Worm (Caenorhabditis elegans) whole organism, mixed stage, embryonic: ENCODE results near the gene cubn-1.

Experiments
- M03D4.4 ChIP-seq: sonication (generic microtip); optimal IDR thresholded peaks from 2 replicates; lab custom pipeline; 2017; ENCODE audit warnings: mild to moderate bottlenecking, missing genetic modification characterization, missing compliant biosample characterization
- bed-3 ChIP-seq: fragments of 200-800 bp; sonication (Bioruptor generic); optimal IDR thresholded peaks from 3 replicates; lab custom pipeline; 2018; ENCODE audit warnings: mild to moderate bottlenecking, missing genetic modification characterization, moderate library complexity, missing compliant biosample characterization
- blmp-1 ChIP-seq: fragments of 150-350 bp; optimal IDR thresholded peaks from 2 replicates; lab custom pipeline; 2014; ENCODE audit warnings: missing biosample characterization, missing genetic modification characterization
- ceh-39 ChIP-seq: fragments of 150-350 bp; optimal IDR thresholded peaks from 2 replicates; lab custom pipeline; 2014; ENCODE audit warnings: missing biosample characterization, missing genetic modification characterization
- ceh-43 ChIP-seq: fragments of 200-800 bp; sonication (Bioruptor generic); optimal IDR thresholded peaks from 2 replicates; lab custom pipeline; 2018; ENCODE audit warnings: mild to moderate bottlenecking, missing genetic modification characterization, moderate library complexity, missing compliant biosample characterization
- ceh-83 ChIP-seq: fragments of 200-800 bp; sonication (Bioruptor generic); optimal IDR thresholded peaks from 2 replicates; lab custom pipeline; 2018; ENCODE audit warnings: mild to moderate bottlenecking, missing genetic modification characterization, missing compliant biosample characterization
- cnd-1 ChIP-seq: fragments of 200-800 bp; sonication (Bioruptor generic); optimal IDR thresholded peaks from 2 replicates; lab custom pipeline; 2018; ENCODE audit warnings: mild to moderate bottlenecking, missing genetic modification characterization, missing compliant biosample characterization
- drap-1 ChIP-seq: fragments of 200-800 bp; sonication (Bioruptor generic); optimal IDR thresholded peaks from 3 replicates; lab custom pipeline; 2018; ENCODE audit warnings: mild to moderate bottlenecking, missing genetic modification characterization, missing compliant biosample characterization
- flh-1 ChIP-seq: fragments of 200-800 bp; sonication (Bioruptor generic); optimal IDR thresholded peaks from 2 replicates; lab custom pipeline; 2018; ENCODE audit warnings: mild to moderate bottlenecking, missing genetic modification characterization, moderate library complexity, missing compliant biosample characterization
- ham-2 ChIP-seq: fragments of 200-800 bp; sonication (Bioruptor generic); optimal IDR thresholded peaks from 2 replicates; lab custom pipeline; 2018; ENCODE audit warnings: mild to moderate bottlenecking, missing genetic modification characterization, missing compliant biosample characterization
- hlh-1 ChIP-seq: fragments of 150-350 bp; optimal IDR thresholded peaks from 2 replicates; lab custom pipeline; 2014; ENCODE audit warnings: missing biosample characterization, missing genetic modification reagents, missing genetic modification characterization
- lin-13 ChIP-seq: fragments of 150-350 bp; optimal IDR thresholded peaks from 2 replicates; lab custom pipeline; 2014; ENCODE audit warnings: missing biosample characterization, missing genetic modification characterization
- lin-32 ChIP-seq: fragments of 200-800 bp; sonication (Bioruptor generic); optimal IDR thresholded peaks from 2 replicates; lab custom pipeline; 2018; ENCODE audit warnings: mild to moderate bottlenecking, missing genetic modification characterization, missing compliant biosample characterization
- lsy-2 ChIP-seq: fragments of 150-350 bp; optimal IDR thresholded peaks from 2 replicates; lab custom pipeline; 2014; ENCODE audit warnings: missing biosample characterization, missing genetic modification characterization
- mab-5 ChIP-seq: fragments of 150-350 bp; optimal IDR thresholded peaks from 2 replicates; lab custom pipeline; 2014; ENCODE audit warnings: missing biosample characterization, missing genetic modification characterization
- mep-1 ChIP-seq: fragments of 150-350 bp; optimal IDR thresholded peaks from 2 replicates; lab custom pipeline; 2017; ENCODE audit warnings: missing biosample characterization, missing genetic modification reagents, missing genetic modification characterization, inconsistent platforms
- mls-2 ChIP-seq: sonication (generic microtip); optimal IDR thresholded peaks from 2 replicates; lab custom pipeline; 2016; ENCODE audit warnings: mild to moderate bottlenecking, missing genetic modification characterization, moderate library complexity, missing compliant biosample characterization
- nhr-12 ChIP-seq: fragments of 150-350 bp; optimal IDR thresholded peaks from 2 replicates; lab custom pipeline; 2014; ENCODE audit warnings: missing biosample characterization, missing genetic modification characterization
- nhr-2 ChIP-seq: fragments of 150-350 bp; optimal IDR thresholded peaks from 2 replicates; lab custom pipeline; 2014; ENCODE audit warnings: missing biosample characterization, missing genetic modification characterization
- nhr-237 ChIP-seq: fragments of 150-350 bp; optimal IDR thresholded peaks from 2 replicates; lab custom pipeline; 2014; ENCODE audit warnings: missing biosample characterization, missing genetic modification characterization
- nhr-28 ChIP-seq: fragments of 150-350 bp; optimal IDR thresholded peaks from 2 replicates; lab custom pipeline; 2014; ENCODE audit warnings: missing biosample characterization, missing genetic modification characterization
- nhr-76 ChIP-seq: sonication (generic microtip); optimal IDR thresholded peaks from 2 replicates; lab custom pipeline; 2017; ENCODE audit warnings: missing biosample characterization, missing genetic modification characterization
- pha-4 ChIP-seq: fragments of 150-350 bp; optimal IDR thresholded peaks from 2 replicates; lab custom pipeline; 2018; ENCODE audit warnings: missing biosample characterization, missing genetic modification reagents, missing genetic modification characterization
- sem-2 ChIP-seq: fragments of 200-800 bp; sonication (Bioruptor generic); optimal IDR thresholded peaks from 2 replicates; lab custom pipeline; 2018; ENCODE audit warnings: mild to moderate bottlenecking, missing genetic modification characterization, missing compliant biosample characterization
- snpc-4 ChIP-seq: fragments of 150-350 bp; optimal IDR thresholded peaks from 2 replicates; lab custom pipeline; 2014; ENCODE audit warnings: missing biosample characterization, missing genetic modification characterization
- sptf-1 ChIP-seq: sonication (generic microtip); optimal IDR thresholded peaks from 2 replicates; lab custom pipeline; 2017; ENCODE audit warnings: mild to moderate bottlenecking, missing genetic modification characterization, moderate library complexity, missing compliant biosample characterization
- tbx-8 ChIP-seq: fragments of 200-800 bp; sonication (Bioruptor generic); optimal IDR thresholded peaks from 2 replicates; lab custom pipeline; 2018; ENCODE audit warnings: mild to moderate bottlenecking, missing genetic modification characterization, moderate library complexity, missing compliant biosample characterization
- unc-120 ChIP-seq: sonication (generic microtip); optimal IDR thresholded peaks from 2 replicates; lab custom pipeline; 2017; ENCODE audit warnings: missing genetic modification characterization, missing compliant biosample characterization; ENCODE audit not compliant: poor library complexity, severe bottlenecking
- unc-39 ChIP-seq: fragments of 150-350 bp; optimal IDR thresholded peaks from 2 replicates; lab custom pipeline; 2014; ENCODE audit warnings: missing biosample characterization, missing genetic modification characterization
- unc-62 ChIP-seq: fragments of 150-350 bp; optimal IDR thresholded peaks from 2 replicates; lab custom pipeline; 2014; ENCODE audit warnings: missing biosample characterization, missing genetic modification reagents, missing genetic modification characterization
- ztf-11 ChIP-seq: fragments of 150-350 bp; optimal IDR thresholded peaks from 2 replicates; lab custom pipeline; 2014; ENCODE audit warnings: missing biosample characterization, missing genetic modification characterization

The cubn-1 gene

ce11 chrV:12609526-12609925 is 1.6 kb upstream of the cubn-1 start, which contains the start of gene ZC116.1:
TSS of gene ZC116.1 (plus strand) at chrV:12609826.
- no peak for TF ChIP-seq pha-4 (tag; lab: Kevin White, UChicago)
- TF ChIP-seq mep-1 (tag; lab: Kevin White, UChicago), result no peak
- TF ChIP-seq flh-1 (GFP tag; lab: Kevin White, UChicago), result no peak
- TF ChIP-seq drap-1 (GFP tag; lab: Kevin White, UChicago), result no peak
- no peak for TF ChIP-seq nhr-28 (tag; lab: Kevin White, UChicago)
- TF ChIP-seq nhr-12 (tag; lab: Kevin White, UChicago), result no peak
- TF ChIP-seq sptf-1, result no peak
- no peak for TF ChIP-seq cnd-1 (tag; lab: Kevin White, UChicago)
- no peak for TF ChIP-seq nhr-2 (tag; lab: Kevin White, UChicago)
- TF ChIP-seq unc-120, result no peak
- TF ChIP-seq ceh-43, result no peak
- no peak for TF ChIP-seq snpc-4 (tag; lab: Kevin White, UChicago)
- no peak for TF ChIP-seq ceh-83 (GFP tag; lab: Kevin White, UChicago)
- TF ChIP-seq, all 35 proteins: peak for 0

- TF ChIP-seq nhr-12 (tag; lab: Kevin White, UChicago), result no peak
- TF ChIP-seq mep-1 (tag; lab: Kevin White, UChicago), result no peak
- no peak for TF ChIP-seq ceh-43
- TF ChIP-seq unc-62 (GFP tag; lab: Kevin White, UChicago), result no peak
- no peak for TF ChIP-seq flh-1 (GFP tag; lab: Kevin White, UChicago)
- TF ChIP-seq ceh-83 (GFP tag; lab: Kevin White, UChicago), result no peak
- TF ChIP-seq lin-13 (tag; lab: Kevin White, UChicago), result no peak
- no peak for TF ChIP-seq sptf-1
- TF ChIP-seq mab-5 (tag; lab: Kevin White, UChicago), result no peak
- TF ChIP-seq sem-2 (GFP tag; lab: Kevin White, UChicago), result no peak
- TF ChIP-seq unc-39 (tag; lab: Kevin White, UChicago), result no peak
- no peak for TF ChIP-seq snpc-4 (tag; lab: Kevin White, UChicago)
- TF ChIP-seq ztf-11, result no peak
- no peak for TF ChIP-seq cnd-1 (tag; lab: Kevin White, UChicago)
- no peak for TF ChIP-seq nhr-2 (tag; lab: Kevin White, UChicago)
- no peak for TF ChIP-seq nhr-237 (tag; lab: Kevin White, UChicago)
- no peak for TF ChIP-seq M03D4.4 (tag; lab: Kevin White, UChicago)
- no peak for TF ChIP-seq lin-32 (GFP tag; lab: Kevin White, UChicago)
- no peak for TF ChIP-seq tbx-8 (GFP tag; lab: Kevin White, UChicago)
- TF ChIP-seq, all 35 proteins: peak for 0
These were observed 989 bp downstream of the cubn-1 start, which contains the start of gene cyc-2.2 for ce11 chrV:12612118-12612517. TSS of gene cyc-2.2 (minus strand) at chrV:12612218.

- TF ChIP-seq mab-5 (tag; lab: Kevin White, UChicago), result no peak
- TF ChIP-seq ceh-83 (GFP tag; lab: Kevin White, UChicago), result no peak
- TF ChIP-seq snpc-4 (tag; lab: Kevin White, UChicago), result no peak
- TF ChIP-seq bed-3 (GFP tag; lab: Kevin White, UChicago), result no peak
- TF ChIP-seq nhr-2 (tag; lab: Kevin White, UChicago), result no peak
- TF ChIP-seq flh-1 (GFP tag; lab: Kevin White, UChicago), result no peak
- no peak for TF ChIP-seq lin-32 (GFP tag; lab: Kevin White, UChicago)
- TF ChIP-seq mls-2 (tag; lab: Kevin White, UChicago), result no peak
- TF ChIP-seq lin-13 (tag; lab: Kevin White, UChicago), result no peak
- no peak for TF ChIP-seq mep-1 (tag; lab: Kevin White, UChicago)
- no peak for TF ChIP-seq lsy-2 (tag; lab: Kevin White, UChicago)
- no peak for TF ChIP-seq unc-39 (tag; lab: Kevin White, UChicago)
- no peak for TF ChIP-seq sem-2 (GFP tag; lab: Kevin White, UChicago)
- no peak for TF ChIP-seq hlh-1 (tag; lab: Kevin White, UChicago)
- TF ChIP-seq tbx-8 (GFP tag; lab: Kevin White, UChicago), result no peak
- TF ChIP-seq drap-1 (GFP tag; lab: Kevin White, UChicago), result no peak
- TF ChIP-seq ztf-11, result no peak
- TF ChIP-seq ceh-43, result no peak
- no peak for TF ChIP-seq nhr-76 (tag; lab: Kevin White, UChicago)
- no peak for TF ChIP-seq unc-62 (GFP tag; lab: Kevin White, UChicago)
These were observed 13.2 kb downstream of the cubn-1 start, which contains the start of gene F56H9.9 for ce11 chrV:12624371-12624770. TSS of gene F56H9.9 (minus strand) at chrV:12624471.

DNA sequence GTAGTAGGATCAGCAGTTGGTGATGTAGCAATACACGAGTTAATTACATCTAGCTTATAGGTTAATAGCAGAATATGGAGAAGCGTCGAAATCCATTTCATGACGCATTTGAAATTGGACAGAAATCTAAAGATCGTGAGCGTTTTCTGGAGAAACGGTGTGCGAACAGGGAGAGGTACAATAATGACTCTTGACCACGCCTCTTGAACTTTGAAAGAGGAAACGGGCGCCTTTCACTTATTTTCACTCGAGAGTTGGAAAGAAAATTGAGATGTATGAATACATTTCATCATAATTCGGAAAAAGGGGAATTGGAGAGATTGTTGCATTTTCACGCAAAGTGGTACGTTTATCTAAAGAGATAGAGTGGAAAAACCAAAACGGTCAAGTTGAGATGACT is 18.6 kb downstream of the cubn-1 start, which contains the start of gene F56H9.6:
TSS of gene F56H9.6 (minus strand) at position 101 of the 400 bp plus-strand sequence.
- TF ChIP-seq nhr-76 (tag; lab: Kevin White, UChicago), result no peak
- TF ChIP-seq pha-4 (tag; lab: Kevin White, UChicago), result no peak
- no peak for TF ChIP-seq sem-2 (GFP tag; lab: Kevin White, UChicago)
- TF ChIP-seq ceh-39, result no peak
- no peak for TF ChIP-seq unc-62 (GFP tag; lab: Kevin White, UChicago)
- no peak for TF ChIP-seq ham-2
- no peak for TF ChIP-seq sptf-1
- no peak for TF ChIP-seq nhr-12 (tag; lab: Kevin White, UChicago)
- no peak for TF ChIP-seq blmp-1 (tag; lab: Kevin White, UChicago)
